Worm (Caenorhabditis elegans) whole organism, mixed stage, embryonic: ENCODE data around the gene nas-38.

Experiments used
- bed-3 ChIP-seq: fragments of 200-800 bp; sonication (Bioruptor generic); optimal IDR thresholded peaks from 3 replicates; lab custom pipeline; 2018; ENCODE audit warnings: mild to moderate bottlenecking, missing genetic modification characterization, moderate library complexity, missing compliant biosample characterization
- ceh-39 ChIP-seq: fragments of 150-350 bp; optimal IDR thresholded peaks from 2 replicates; lab custom pipeline; 2014; ENCODE audit warnings: missing biosample characterization, missing genetic modification characterization
- ceh-43 ChIP-seq: fragments of 200-800 bp; sonication (Bioruptor generic); optimal IDR thresholded peaks from 2 replicates; lab custom pipeline; 2018; ENCODE audit warnings: mild to moderate bottlenecking, missing genetic modification characterization, moderate library complexity, missing compliant biosample characterization
- ceh-83 ChIP-seq: fragments of 200-800 bp; sonication (Bioruptor generic); optimal IDR thresholded peaks from 2 replicates; lab custom pipeline; 2018; ENCODE audit warnings: mild to moderate bottlenecking, missing genetic modification characterization, missing compliant biosample characterization
- ces-1 ChIP-seq: fragments of 150-350 bp; optimal IDR thresholded peaks from 2 replicates; lab custom pipeline; 2014; ENCODE audit warnings: missing biosample characterization, missing genetic modification reagents, missing genetic modification characterization
- cnd-1 ChIP-seq: fragments of 200-800 bp; sonication (Bioruptor generic); optimal IDR thresholded peaks from 2 replicates; lab custom pipeline; 2018; ENCODE audit warnings: mild to moderate bottlenecking, missing genetic modification characterization, missing compliant biosample characterization
- drap-1 ChIP-seq: fragments of 200-800 bp; sonication (Bioruptor generic); optimal IDR thresholded peaks from 3 replicates; lab custom pipeline; 2018; ENCODE audit warnings: mild to moderate bottlenecking, missing genetic modification characterization, missing compliant biosample characterization
- elt-1 ChIP-seq: sonication (generic microtip); optimal IDR thresholded peaks from 2 replicates; lab custom pipeline; 2017; ENCODE audit warnings: missing genetic modification characterization, mild to moderate bottlenecking, missing compliant biosample characterization, antibody characterized with exemption, moderate library complexity, borderline replicate concordance; ENCODE audit not compliant: insufficient read depth
- elt-3 ChIP-seq: fragments of 150-350 bp; optimal IDR thresholded peaks from 2 replicates; lab custom pipeline; 2014; ENCODE audit warnings: missing biosample characterization, missing genetic modification characterization
- flh-1 ChIP-seq: fragments of 200-800 bp; sonication (Bioruptor generic); optimal IDR thresholded peaks from 2 replicates; lab custom pipeline; 2018; ENCODE audit warnings: mild to moderate bottlenecking, missing genetic modification characterization, moderate library complexity, missing compliant biosample characterization
- ham-2 ChIP-seq: fragments of 200-800 bp; sonication (Bioruptor generic); optimal IDR thresholded peaks from 2 replicates; lab custom pipeline; 2018; ENCODE audit warnings: mild to moderate bottlenecking, missing genetic modification characterization, missing compliant biosample characterization
- hlh-1 ChIP-seq: fragments of 150-350 bp; optimal IDR thresholded peaks from 2 replicates; lab custom pipeline; 2014; ENCODE audit warnings: missing biosample characterization, missing genetic modification reagents, missing genetic modification characterization
- lin-32 ChIP-seq: fragments of 200-800 bp; sonication (Bioruptor generic); optimal IDR thresholded peaks from 2 replicates; lab custom pipeline; 2018; ENCODE audit warnings: mild to moderate bottlenecking, missing genetic modification characterization, missing compliant biosample characterization
- lsy-2 ChIP-seq: fragments of 150-350 bp; optimal IDR thresholded peaks from 2 replicates; lab custom pipeline; 2014; ENCODE audit warnings: missing biosample characterization, missing genetic modification characterization
- mab-5 ChIP-seq: fragments of 150-350 bp; optimal IDR thresholded peaks from 2 replicates; lab custom pipeline; 2014; ENCODE audit warnings: missing biosample characterization, missing genetic modification characterization
- mep-1 ChIP-seq: fragments of 150-350 bp; optimal IDR thresholded peaks from 2 replicates; lab custom pipeline; 2017; ENCODE audit warnings: missing biosample characterization, missing genetic modification reagents, missing genetic modification characterization, inconsistent platforms
- mls-2 ChIP-seq: sonication (generic microtip); optimal IDR thresholded peaks from 2 replicates; lab custom pipeline; 2016; ENCODE audit warnings: mild to moderate bottlenecking, missing genetic modification characterization, moderate library complexity, missing compliant biosample characterization
- nhr-12 ChIP-seq: fragments of 150-350 bp; optimal IDR thresholded peaks from 2 replicates; lab custom pipeline; 2014; ENCODE audit warnings: missing biosample characterization, missing genetic modification characterization
- nhr-2 ChIP-seq: fragments of 150-350 bp; optimal IDR thresholded peaks from 2 replicates; lab custom pipeline; 2014; ENCODE audit warnings: missing biosample characterization, missing genetic modification characterization
- nhr-237 ChIP-seq: fragments of 150-350 bp; optimal IDR thresholded peaks from 2 replicates; lab custom pipeline; 2014; ENCODE audit warnings: missing biosample characterization, missing genetic modification characterization
- nhr-28 ChIP-seq: fragments of 150-350 bp; optimal IDR thresholded peaks from 2 replicates; lab custom pipeline; 2014; ENCODE audit warnings: missing biosample characterization, missing genetic modification characterization
- nhr-76 ChIP-seq: sonication (generic microtip); optimal IDR thresholded peaks from 2 replicates; lab custom pipeline; 2017; ENCODE audit warnings: missing biosample characterization, missing genetic modification characterization
- pha-4 ChIP-seq: fragments of 150-350 bp; optimal IDR thresholded peaks from 2 replicates; lab custom pipeline; 2018; ENCODE audit warnings: missing biosample characterization, missing genetic modification reagents, missing genetic modification characterization
- sem-2 ChIP-seq: fragments of 200-800 bp; sonication (Bioruptor generic); optimal IDR thresholded peaks from 2 replicates; lab custom pipeline; 2018; ENCODE audit warnings: mild to moderate bottlenecking, missing genetic modification characterization, missing compliant biosample characterization
- sptf-1 ChIP-seq: sonication (generic microtip); optimal IDR thresholded peaks from 2 replicates; lab custom pipeline; 2017; ENCODE audit warnings: mild to moderate bottlenecking, missing genetic modification characterization, moderate library complexity, missing compliant biosample characterization
- tbx-8 ChIP-seq: fragments of 200-800 bp; sonication (Bioruptor generic); optimal IDR thresholded peaks from 2 replicates; lab custom pipeline; 2018; ENCODE audit warnings: mild to moderate bottlenecking, missing genetic modification characterization, moderate library complexity, missing compliant biosample characterization
- unc-39 ChIP-seq: fragments of 150-350 bp; optimal IDR thresholded peaks from 2 replicates; lab custom pipeline; 2014; ENCODE audit warnings: missing biosample characterization, missing genetic modification characterization
- unc-62 ChIP-seq: fragments of 150-350 bp; optimal IDR thresholded peaks from 2 replicates; lab custom pipeline; 2014; ENCODE audit warnings: missing biosample characterization, missing genetic modification reagents, missing genetic modification characterization
- zip-8 ChIP-seq: fragments of 150-350 bp; optimal IDR thresholded peaks from 2 replicates; lab custom pipeline; 2014; ENCODE audit warnings: missing biosample characterization, missing genetic modification characterization
- ztf-11 ChIP-seq: fragments of 150-350 bp; optimal IDR thresholded peaks from 2 replicates; lab custom pipeline; 2014; ENCODE audit warnings: missing biosample characterization, missing genetic modification characterization

nas-38 gene

ce11 chrX:555043-555791 lies 2.7 kb upstream of the nas-38 start:
- TF ChIP-seq nhr-76 (tag; lab: Kevin White, UChicago) (no peak), unc-62 (GFP tag; lab: Kevin White, UChicago) (no peak), ztf-11 (no peak), elt-1 (tag; lab: Kevin White, UChicago) (no peak), sem-2 (GFP tag; lab: Kevin White, UChicago) (no peak), ces-1 (GFP tag; lab: Kevin White, UChicago) (no peak), elt-3 (tag; lab: Kevin White, UChicago) (no peak), ceh-43 (GFP tag; lab: Kevin White, UChicago) (no peak), pha-4 (tag; lab: Kevin White, UChicago) (no peak), cnd-1 (tag; lab: Kevin White, UChicago) (no peak), bed-3 (no peak), nhr-2 (tag; lab: Kevin White, UChicago) (no peak), mls-2 (tag; lab: Kevin White, UChicago) (no peak)

DNA sequence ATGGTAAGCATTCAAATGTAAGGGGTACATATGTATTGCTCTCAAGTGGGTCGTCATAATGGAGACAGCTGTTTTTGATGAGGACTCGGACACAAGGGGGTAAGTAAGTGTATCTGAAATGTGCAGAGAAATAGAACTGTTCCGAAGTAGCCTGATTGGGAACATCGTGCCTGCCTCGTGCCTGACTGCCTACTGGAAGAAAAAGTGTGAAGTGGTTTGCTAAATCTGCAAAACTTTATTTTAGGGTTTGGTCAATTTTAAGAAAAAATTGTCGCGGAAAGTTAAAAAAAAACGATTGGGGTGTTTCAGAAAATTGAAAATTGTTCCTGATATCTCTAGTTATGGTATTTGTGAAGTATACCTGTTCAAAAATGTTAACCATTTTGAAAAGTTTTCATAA lies 762 bp upstream of the nas-38 start, which contains the start of gene hlh-19:
TSS of gene hlh-19 (minus strand) at position 101 of the 400 bp plus-strand sequence.
- TF ChIP-seq mab-5 (tag; lab: Kevin White, UChicago) (no peak), nhr-28 (tag; lab: Kevin White, UChicago) (no peak), lin-32 (no peak), mls-2 (tag; lab: Kevin White, UChicago) (no peak), unc-39 (tag; lab: Kevin White, UChicago) (no peak)

DNA sequence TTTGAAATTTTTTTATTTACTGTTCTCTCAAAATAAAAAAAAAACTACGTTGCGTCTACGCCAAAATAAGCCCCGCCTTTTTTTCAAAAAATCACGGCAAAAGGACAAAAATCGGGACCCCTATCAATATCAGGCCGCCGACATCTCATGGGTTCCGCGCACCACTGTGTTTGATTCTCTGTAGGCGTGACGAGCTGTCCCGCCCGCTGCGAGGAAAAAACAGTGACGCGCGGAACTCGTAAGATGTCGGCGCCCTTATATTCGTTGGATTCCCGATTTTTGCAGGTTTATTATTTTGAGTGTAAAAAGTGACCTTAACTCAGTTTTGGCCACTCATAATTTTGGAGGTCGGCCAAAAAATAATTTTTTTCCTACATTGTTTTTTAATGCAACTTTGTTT lies 13.4 kb downstream of the nas-38 start:
- TF ChIP-seq ham-2 (GFP tag; lab: Kevin White, UChicago) = no peak

DNA sequence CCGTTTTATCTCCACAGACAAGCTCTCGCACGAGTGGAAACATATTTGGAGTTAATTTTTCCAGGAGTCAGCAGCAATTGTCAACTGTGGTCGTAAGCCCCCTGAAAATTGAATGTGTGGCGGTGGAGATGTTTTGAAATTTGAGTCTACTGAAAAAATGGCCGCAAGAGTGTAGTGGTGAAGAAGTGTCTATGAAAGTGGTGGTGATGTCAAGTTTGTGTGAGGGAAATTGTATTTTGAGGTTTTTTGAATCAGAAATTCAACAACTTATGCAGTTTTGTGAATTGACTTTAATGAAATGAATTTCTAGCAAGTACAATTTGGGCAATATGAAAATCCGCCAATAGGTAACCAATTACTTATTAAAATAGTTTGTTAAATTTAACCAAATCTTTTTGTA lies 14.6 kb downstream of the nas-38 start, which contains the start of gene mrp-2:
TSS of gene mrp-2 (minus strand) at position 101 of the 400 bp plus-strand sequence.
- TF ChIP-seq tbx-8 (GFP tag; lab: Kevin White, UChicago) (no peak), nhr-12 (no peak), zip-8 (tag; lab: Kevin White, UChicago) (no peak), lsy-2 (tag; lab: Kevin White, UChicago) (no peak), ceh-39 (tag; lab: Kevin White, UChicago) (no peak), hlh-1 (tag; lab: Kevin White, UChicago) (no peak), pha-4 (tag; lab: Kevin White, UChicago) (no peak), cnd-1 (tag; lab: Kevin White, UChicago) (no peak), sptf-1 (no peak), drap-1 (GFP tag; lab: Kevin White, UChicago) (no peak), sem-2 (GFP tag; lab: Kevin White, UChicago) (no peak), unc-62 (GFP tag; lab: Kevin White, UChicago) (no peak), ceh-83 (GFP tag; lab: Kevin White, UChicago) (no peak), ztf-11 (no peak), ces-1 (GFP tag; lab: Kevin White, UChicago) (no peak), lin-32 (no peak), mab-5 (tag; lab: Kevin White, UChicago) (no peak), mep-1 (no peak), flh-1 (GFP tag; lab: Kevin White, UChicago) (no peak), nhr-237 (tag; lab: Kevin White, UChicago) (no peak)

DNA sequence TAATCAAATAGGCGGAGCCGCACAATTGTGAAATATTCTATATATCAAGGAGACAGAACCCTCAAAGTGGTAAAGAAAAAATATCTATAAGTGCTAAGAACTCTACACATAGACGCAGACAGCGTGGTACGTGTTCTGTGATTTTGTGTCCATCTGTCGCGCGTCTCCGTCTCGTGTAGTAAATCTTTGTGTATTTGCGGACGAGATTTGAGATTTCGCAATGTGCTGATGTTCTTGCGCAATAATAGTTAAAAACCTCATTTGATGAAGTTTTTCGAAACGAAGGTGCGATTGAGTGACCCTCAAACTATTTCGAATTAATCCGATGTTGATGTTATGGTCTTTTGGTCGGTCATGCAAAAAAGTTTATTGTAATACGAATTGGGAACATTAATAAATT lies 15.3 kb downstream of the nas-38 start:
- peak; percentile 2 for TF ChIP-seq nhr-2 (tag; lab: Kevin White, UChicago)
- TF ChIP-seq nhr-237 (tag; lab: Kevin White, UChicago) = peak; percentile 38
- peak; percentile 85 for TF ChIP-seq zip-8 (tag; lab: Kevin White, UChicago)
- no peak for TF ChIP-seq tbx-8 (GFP tag; lab: Kevin White, UChicago)
- peak; percentile 2 for TF ChIP-seq unc-62 (GFP tag; lab: Kevin White, UChicago)
- peak; percentile 75 for TF ChIP-seq elt-3 (tag; lab: Kevin White, UChicago)
